Worm (Caenorhabditis elegans): Measurements from ENCODE around the gene K09F5.1.

K09F5.1 gene

ce11 chrX:7781827-7782226, 42.4 kb downstream of the K09F5.1 start:
- TF ChIP-seq ham-2 (GFP tag; optimal IDR thresholded peaks at IDR 0.05) (no peak), unc-62 (GFP tag; optimal IDR thresholded peaks at IDR 0.05) (no peak), elt-1 (tag; optimal IDR thresholded peaks at IDR 0.05; ENCODE audit: borderline replicate concordance, insufficient read depth) (no peak), unc-39 (tag; optimal IDR thresholded peaks at IDR 0.05) (no peak), lin-32 (GFP tag; optimal IDR thresholded peaks at IDR 0.05) (no peak), cnd-1 (tag; optimal IDR thresholded peaks at IDR 0.05) (no peak), elt-3 (tag; optimal IDR thresholded peaks at IDR 0.05) (no peak), lsy-2 (tag; optimal IDR thresholded peaks at IDR 0.05) (no peak), mls-2 (tag; optimal IDR thresholded peaks at IDR 0.05) (no peak), hlh-1 (tag; optimal IDR thresholded peaks at IDR 0.05) (no peak), bed-3 (GFP tag; optimal IDR thresholded peaks at IDR 0.05) (no peak), sem-2 (GFP tag; optimal IDR thresholded peaks at IDR 0.05) (no peak), nhr-237 (tag; optimal IDR thresholded peaks at IDR 0.05) (no peak), mab-5 (tag; optimal IDR thresholded peaks at IDR 0.05) (no peak), ceh-39 (tag; optimal IDR thresholded peaks at IDR 0.05) (no peak), blmp-1 (tag; optimal IDR thresholded peaks at IDR 0.05) (no peak), sptf-1 (tag; optimal IDR thresholded peaks at IDR 0.05) (no peak)

ce11 chrX:7782389-7782788, 42.9 kb downstream of the K09F5.1 start, which contains the start of gene ZK154.4:
Gene ZK154.4, minus strand, starts transcription at chrX:7782415.
- TF ChIP-seq tbx-8 (GFP tag; optimal IDR thresholded peaks at IDR 0.05) (no peak), blmp-1 (tag; optimal IDR thresholded peaks at IDR 0.05) (no peak), pha-4 (tag; optimal IDR thresholded peaks at IDR 0.05) (peak; percentile 29), mep-1 (tag; optimal IDR thresholded peaks at IDR 0.05) (peak; percentile 43), ces-1 (GFP tag; optimal IDR thresholded peaks at IDR 0.05) (peak; percentile 21), ztf-11 (tag; optimal IDR thresholded peaks at IDR 0.05) (no peak), elt-1 (tag; optimal IDR thresholded peaks at IDR 0.05; ENCODE audit: borderline replicate concordance, insufficient read depth) (no peak), unc-120 (tag; optimal IDR thresholded peaks at IDR 0.05; ENCODE audit: poor library complexity, severe bottlenecking) (peak; percentile 10), lsy-2 (tag; optimal IDR thresholded peaks at IDR 0.05) (peak; percentile 38), nhr-28 (tag; optimal IDR thresholded peaks at IDR 0.05) (no peak), mls-2 (tag; optimal IDR thresholded peaks at IDR 0.05) (peak; percentile 15), lin-13 (tag; optimal IDR thresholded peaks at IDR 0.05) (peak; percentile 21)

ce11 chrX:7787885-7788353, 48.5 kb downstream of the K09F5.1 start, which contains the start of gene ZK154.5:
Gene ZK154.5, minus strand, starts transcription at chrX:7787935.
- TF ChIP-seq mep-1 (tag; optimal IDR thresholded peaks at IDR 0.05), result peak; percentile 80
- TF ChIP-seq lsy-2 (tag; optimal IDR thresholded peaks at IDR 0.05), result peak; percentile 9
- no peak for TF ChIP-seq drap-1 (GFP tag; optimal IDR thresholded peaks at IDR 0.05)
- TF ChIP-seq unc-120 (tag; optimal IDR thresholded peaks at IDR 0.05; ENCODE audit: poor library complexity, severe bottlenecking), result peak; percentile 81
- TF ChIP-seq elt-1 (tag; optimal IDR thresholded peaks at IDR 0.05; ENCODE audit: borderline replicate concordance, insufficient read depth), result peak; percentile 8
- TF ChIP-seq tbx-8 (GFP tag; optimal IDR thresholded peaks at IDR 0.05), result no peak
- TF ChIP-seq ceh-39 (tag; optimal IDR thresholded peaks at IDR 0.05), result peak; percentile 82
- TF ChIP-seq M03D4.4 (tag; optimal IDR thresholded peaks at IDR 0.05), result no peak
- no peak for TF ChIP-seq nhr-76 (tag; optimal IDR thresholded peaks at IDR 0.05)
- peak; percentile 43 for TF ChIP-seq ces-1 (GFP tag; optimal IDR thresholded peaks at IDR 0.05)
- peak; percentile 35 for TF ChIP-seq hlh-1 (tag; optimal IDR thresholded peaks at IDR 0.05)
- peak; percentile 31 for TF ChIP-seq ceh-83 (GFP tag; optimal IDR thresholded peaks at IDR 0.05)
- no peak for TF ChIP-seq nhr-12 (tag; optimal IDR thresholded peaks at IDR 0.05)
- TF ChIP-seq cnd-1 (tag; optimal IDR thresholded peaks at IDR 0.05), result peak; percentile 36
- TF ChIP-seq pha-4 (tag; optimal IDR thresholded peaks at IDR 0.05), result peak; percentile 7
- peak; percentile 9 for TF ChIP-seq unc-62 (GFP tag; optimal IDR thresholded peaks at IDR 0.05)
- TF ChIP-seq mls-2 (tag; optimal IDR thresholded peaks at IDR 0.05), result no peak
